Worm (Caenorhabditis elegans): Measurements from ENCODE around the gene srg-69.

DNA sequence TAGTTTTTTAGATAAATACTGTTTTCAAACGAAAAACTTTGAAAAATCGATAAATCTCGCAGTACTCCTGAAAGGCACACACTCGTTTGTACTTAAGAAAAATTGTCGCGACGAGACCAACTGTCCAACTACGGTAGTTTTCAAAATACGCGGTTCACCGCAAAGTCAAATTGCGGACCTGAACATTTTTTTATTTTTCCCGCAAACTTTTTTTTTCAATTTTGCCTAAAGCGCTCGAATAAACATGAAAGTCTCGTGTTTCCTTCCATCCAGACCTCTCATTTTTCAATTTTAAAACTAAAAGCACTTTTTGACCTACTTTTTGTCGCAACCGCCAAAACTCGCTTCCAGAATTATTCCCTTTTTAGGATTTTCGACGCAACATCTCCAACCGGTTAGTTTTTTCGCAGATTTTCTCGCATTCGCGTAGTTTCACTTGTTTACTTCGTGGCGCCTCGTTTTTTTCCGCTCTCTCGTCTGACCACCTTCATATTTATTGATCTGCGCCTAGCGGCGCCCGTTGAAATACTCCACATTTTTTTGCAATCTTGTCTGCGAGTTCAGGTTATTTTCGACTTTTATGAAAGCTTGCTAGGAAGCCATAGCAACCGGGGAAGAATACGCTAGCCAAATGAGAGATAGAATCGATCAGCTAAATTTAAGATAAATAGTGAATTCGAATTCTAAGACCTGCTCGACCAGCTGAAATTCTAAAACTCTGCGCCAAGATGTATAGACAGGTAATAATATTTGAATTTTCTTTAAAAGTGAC lies 22.2 kb downstream of the srg-69 start, which contains the start of gene prdx-2:
- no peak for TF ChIP-seq odd-2 (tag; optimal IDR thresholded peaks at IDR 0.05)
- TF ChIP-seq pag-3 (tag; optimal IDR thresholded peaks at IDR 0.05; ENCODE audit: borderline replicate concordance) = no peak
- no peak for TF ChIP-seq unc-42 (tag; optimal IDR thresholded peaks at IDR 0.05)
- TF ChIP-seq nhr-11 (tag; optimal IDR thresholded peaks at IDR 0.05) = no peak
- no peak for TF ChIP-seq lin-11 (tag; optimal IDR thresholded peaks at IDR 0.05)
- no peak for TF ChIP-seq eyg-1 (tag; optimal IDR thresholded peaks at IDR 0.05)
- no peak for TF ChIP-seq elt-4 (tag; optimal IDR thresholded peaks at IDR 0.05)

All from whole organism, late embryonic.